Fruit fly (Drosophila melanogaster) Kc167 (cell line): ENCODE data around the gene Coq3.

Experiments used
- Sin3A ChIP-seq: fragments of >200 bp; optimal IDR thresholded peaks from 2 replicates; lab custom pipeline; 2018; ENCODE audit warnings: missing external identifiers
- insv ChIP-seq: fragments of >200 bp; optimal IDR thresholded peaks from 3 replicates; lab custom pipeline; 2018; ENCODE audit warnings: missing external identifiers

DNA sequence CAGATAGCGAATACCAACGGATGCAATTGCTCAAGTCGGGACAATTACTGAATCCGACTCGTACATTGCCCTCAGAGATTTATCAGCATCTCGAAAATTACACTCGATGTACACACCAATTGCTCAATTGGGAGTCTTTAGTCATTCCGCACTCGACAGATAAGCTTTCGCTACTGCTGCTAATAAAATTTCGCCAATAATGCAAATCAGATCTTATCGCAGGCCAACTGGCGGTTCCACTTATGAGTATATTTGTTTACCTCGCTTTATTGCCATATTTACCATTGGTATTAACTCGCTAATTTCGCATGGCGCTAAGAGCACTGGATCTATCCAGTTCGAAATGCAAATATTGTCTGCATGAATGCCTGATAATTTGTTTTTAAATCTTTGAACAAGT is 44.9 kb downstream of the Coq3 start:
- TF ChIP-seq insv (lab: Kevin White, UChicago) (no peak), Sin3A (lab: Kevin White, UChicago) (no peak)
